Worm (Caenorhabditis elegans): ENCODE results near the gene rabs-5.
A peak's percentile ranks its signal among the peaks of the same experiment; 100 is the strongest.

Gene rabs-5

DNA sequence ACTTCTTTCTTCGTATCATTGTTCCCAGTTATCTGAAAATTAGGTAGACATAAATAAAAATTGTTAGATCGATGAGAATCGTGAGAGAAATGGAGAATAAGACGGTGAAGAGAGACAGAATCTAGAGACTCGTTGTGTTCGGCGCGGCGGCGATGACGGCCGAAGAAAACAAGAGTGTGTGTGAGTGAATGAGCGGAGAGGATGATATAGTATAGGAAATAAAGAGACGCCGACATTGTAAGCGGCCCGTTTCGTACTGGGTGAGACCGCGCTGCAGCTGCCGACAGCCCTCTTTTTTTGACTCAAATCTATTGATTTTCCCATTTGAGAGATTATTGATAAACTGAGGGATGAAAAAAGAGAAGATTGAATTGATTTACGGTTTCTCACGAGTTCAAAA is 4.8 kb upstream of the rabs-5 start, which contains the start of gene Y42H9AR.4:
TSS of gene Y42H9AR.4 (minus strand) at position 32 of the 400 bp plus-strand sequence.
- TF ChIP-seq nhr-80 (tag; optimal IDR thresholded peaks at IDR 0.05): peak; percentile 12
- no peak for TF ChIP-seq ceh-100 (GFP tag; IDR thresholded peaks at IDR 0.05)
- peak; percentile 35; the same call in 1 of the 2 replicates for TF ChIP-seq madf-6 (GFP tag; IDR thresholded peaks at IDR 0.05)
- no peak for TF ChIP-seq snpc-1.3 (tag; optimal IDR thresholded peaks at IDR 0.05; ENCODE audit: insufficient read depth)
- TF ChIP-seq rcor-1 (GFP tag; IDR thresholded peaks at IDR 0.05): 0 out of 2 replicates have a peak, but pooled peaks have one; percentile 17
- TF ChIP-seq ZK185.1 (tag; optimal IDR thresholded peaks at IDR 0.05; ENCODE audit: poor library complexity, severe bottlenecking): no peak
- peak; percentile 30 for TF ChIP-seq attf-5 (GFP tag; optimal IDR thresholded peaks at IDR 0.05)
- 0 out of 2 replicates have a peak, but pooled peaks have one; percentile 30 for TF ChIP-seq Y53G8AR.9 (GFP tag; conservative IDR thresholded peaks at IDR 0.05)
- TF ChIP-seq hrde-1 (tag; optimal IDR thresholded peaks at IDR 0.05; ENCODE audit: borderline replicate concordance): no peak
- peak in 1 of 2 experiments; percentile 12 for TF ChIP-seq let-607 (tag; optimal IDR thresholded peaks at IDR 0.05)
- TF ChIP-seq hmg-1.2 (GFP tag; IDR thresholded peaks at IDR 0.05): peak; percentile 98
- TF ChIP-seq ekl-4 (GFP tag; IDR thresholded peaks at IDR 0.05): 0 out of 2 replicates have a peak, but pooled peaks have one; percentile 43

DNA sequence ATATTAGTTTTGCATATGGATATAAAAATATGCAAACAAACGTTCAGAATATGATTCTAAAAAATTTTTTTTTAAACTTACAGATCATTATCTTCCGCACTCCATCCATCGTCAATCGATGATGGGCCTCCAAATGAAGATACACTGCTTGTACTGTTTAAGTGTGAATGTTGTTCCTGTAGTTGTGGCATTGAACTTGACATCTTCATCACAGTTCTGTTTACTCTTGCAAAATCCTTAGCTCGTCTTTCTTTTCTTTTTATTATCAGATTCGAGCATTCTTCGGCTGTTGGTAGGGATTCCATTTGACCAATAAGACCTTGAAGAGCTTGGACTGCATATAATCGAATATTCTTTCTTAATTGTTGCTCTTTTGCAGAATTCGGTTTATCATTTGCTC is 2.3 kb downstream of the rabs-5 start:
- TF ChIP-seq F33H1.4 (GFP tag; IDR thresholded peaks at IDR 0.05) (no peak), sdz-38 (tag; optimal IDR thresholded peaks at IDR 0.05) (no peak), Y67H2A.10 (GFP tag; conservative IDR thresholded peaks at IDR 0.05) (no peak), nhr-27 (tag; optimal IDR thresholded peaks at IDR 0.05) (no peak), aptf-2 (GFP tag; conservative IDR thresholded peaks at IDR 0.05) (no peak), mxl-1 (tag; optimal IDR thresholded peaks at IDR 0.05) (no peak), attf-5 (GFP tag; optimal IDR thresholded peaks at IDR 0.05) (no peak), ZK185.1 (tag; optimal IDR thresholded peaks at IDR 0.05; ENCODE audit: poor library complexity, severe bottlenecking) (no peak), T26A5.8 (tag; optimal IDR thresholded peaks at IDR 0.05) (no peak), C17E4.6 (GFP tag; IDR thresholded peaks at IDR 0.05) (no peak), Y53F4B.3 (GFP tag; IDR thresholded peaks at IDR 0.05) (no peak), ceh-100 (GFP tag; IDR thresholded peaks at IDR 0.05) (no peak)

DNA sequence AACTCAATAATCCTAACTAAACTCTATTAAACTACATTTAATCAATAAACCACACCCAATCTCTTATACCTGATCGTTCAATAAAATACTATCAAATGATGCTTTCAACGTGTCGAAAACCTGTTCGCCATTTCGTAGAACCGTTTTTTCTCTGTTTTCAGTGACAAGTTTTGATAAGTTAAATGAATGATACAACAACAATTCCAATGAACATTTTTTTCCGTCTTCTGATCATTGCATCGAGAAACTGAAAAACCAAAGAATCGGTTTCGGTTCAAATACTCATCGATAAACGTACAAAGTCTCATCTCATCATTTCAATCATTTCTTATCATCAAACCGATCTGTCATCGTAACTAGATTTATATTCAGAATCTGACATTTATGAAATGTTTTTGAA is 4.2 kb downstream of the rabs-5 start:
- TF ChIP-seq him-1 (tag; optimal IDR thresholded peaks at IDR 0.05) (no peak), lsl-1 (GFP tag; optimal IDR thresholded peaks at IDR 0.05) (no peak), pbrm-1 (GFP tag; IDR thresholded peaks at IDR 0.05) (no peak), nhr-179 (tag; optimal IDR thresholded peaks at IDR 0.05) (no peak), ztf-22 (GFP tag; optimal IDR thresholded peaks at IDR 0.05) (no peak), attf-3 (GFP tag; conservative IDR thresholded peaks at IDR 0.05) (no peak), aptf-2 (GFP tag; conservative IDR thresholded peaks at IDR 0.05) (no peak), lin-40 (tag; optimal IDR thresholded peaks at IDR 0.05) (peak; percentile 22), attf-5 (GFP tag; optimal IDR thresholded peaks at IDR 0.05) (no peak), tlf-1 (GFP tag; optimal IDR thresholded peaks at IDR 0.05) (no peak), nhr-90 (tag; optimal IDR thresholded peaks at IDR 0.05) (no peak), ztf-26 (tag; optimal IDR thresholded peaks at IDR 0.05) (peak; percentile 16)

DNA sequence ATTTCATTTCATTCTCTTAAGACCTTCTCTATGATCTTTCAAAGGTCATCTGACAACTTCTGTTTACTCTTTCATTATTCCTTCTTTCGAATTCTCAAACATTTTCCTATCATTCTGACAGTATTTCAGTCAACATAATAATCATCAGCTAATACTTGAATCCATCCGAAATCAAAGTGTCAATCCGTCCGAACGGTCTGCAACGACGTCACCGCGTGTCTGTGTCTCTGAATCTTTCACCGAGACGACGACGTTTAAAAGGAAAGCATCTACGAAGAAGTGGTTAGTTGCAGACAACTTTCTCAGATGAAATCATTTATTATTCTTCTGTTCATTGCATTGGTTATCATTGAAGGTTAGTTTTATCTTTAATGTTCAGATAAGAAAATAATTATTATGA is 5.2 kb downstream of the rabs-5 start, which contains the start of gene Y42H9AR.5:
TSS of gene Y42H9AR.5 (plus strand) at position 301 of the 400 bp plus-strand sequence.
- TF ChIP-seq ceh-40 (GFP tag; IDR thresholded peaks at IDR 0.05) (no peak), unc-62 (GFP tag; optimal IDR thresholded peaks at IDR 0.05) (no peak), ztf-18 (tag; optimal IDR thresholded peaks at IDR 0.05) (no peak), ekl-4 (GFP tag; IDR thresholded peaks at IDR 0.05) (no peak), F49E8.2 (tag; optimal IDR thresholded peaks at IDR 0.05; ENCODE audit: insufficient read depth) (no peak), lsl-1 (GFP tag; optimal IDR thresholded peaks at IDR 0.05) (no peak)
